Fruit fly (Drosophila melanogaster) whole organism, embryonic: ENCODE data around the gene CG33695.

Experiments used
- Antp ChIP-seq: fragments of 200-800 bp; sonication (Bioruptor generic); optimal IDR thresholded peaks from 3 replicates; lab custom pipeline; 2016; ENCODE audit warnings: missing biosample characterization, missing genetic modification characterization
- B-H1 ChIP-seq: fragments of 200-800 bp; sonication (Bioruptor generic); IDR thresholded peaks from 3 replicates; pipeline ENCODE4 v1.3.6; 2022; ENCODE audit warnings: missing biosample characterization, missing genetic modification characterization
- BtbVII ChIP-seq: fragments of 200-800 bp; sonication (Bioruptor generic); optimal IDR thresholded peaks from 3 replicates; lab custom pipeline; 2017; ENCODE audit warnings: missing biosample characterization, mild to moderate bottlenecking, missing genetic modification characterization
- CG10147 ChIP-seq: fragments of 200-800 bp; sonication (Bioruptor generic); optimal IDR thresholded peaks from 2 replicates; lab custom pipeline; 2019; ENCODE audit warnings: missing biosample characterization, mild to moderate bottlenecking, missing genetic modification characterization, moderate library complexity
- CG12236 ChIP-seq: fragments of 200-800 bp; sonication (Bioruptor generic); optimal IDR thresholded peaks from 2 replicates; lab custom pipeline; 2016; ENCODE audit warnings: missing biosample characterization, missing genetic modification characterization
- CG12744 ChIP-seq: fragments of 200-800 bp; sonication (Bioruptor generic); optimal IDR thresholded peaks from 2 replicates; lab custom pipeline; 2016; ENCODE audit warnings: missing biosample characterization, missing genetic modification characterization
- CG13424 ChIP-seq: fragments of 200-800 bp; sonication (Bioruptor generic); optimal IDR thresholded peaks from 2 replicates; lab custom pipeline; 2019; ENCODE audit warnings: missing biosample characterization, mild to moderate bottlenecking, missing genetic modification characterization, moderate library complexity
- CG17829 ChIP-seq: fragments of 200-800 bp; optimal IDR thresholded peaks from 2 replicates; lab custom pipeline; 2019; ENCODE audit warnings: missing biosample characterization, mild to moderate bottlenecking, missing genetic modification characterization, moderate library complexity
- CG18262 ChIP-seq: fragments of 200-800 bp; optimal IDR thresholded peaks from 3 replicates; lab custom pipeline; 2019; ENCODE audit warnings: missing biosample characterization, mild to moderate bottlenecking, missing genetic modification characterization, moderate library complexity
- CG1832 ChIP-seq: fragments of 200-800 bp; sonication (Bioruptor generic); optimal IDR thresholded peaks from 2 replicates; lab custom pipeline; 2017; ENCODE audit warnings: missing biosample characterization, mild to moderate bottlenecking, missing genetic modification characterization, inconsistent platforms
- CG31365 ChIP-seq: fragments of 200-800 bp; sonication (Bioruptor generic); optimal IDR thresholded peaks from 2 replicates; lab custom pipeline; 2018; ENCODE audit warnings: missing biosample characterization, mild to moderate bottlenecking, missing genetic modification characterization
- CG31441 ChIP-seq: fragments of 200-800 bp; sonication (Bioruptor generic); IDR thresholded peaks from 2 replicates; pipeline ENCODE4 v1.3.6; 2022; ENCODE audit warnings: missing biosample characterization, missing genetic modification characterization
- CG3281 ChIP-seq: fragments of 200-800 bp; sonication (Bioruptor generic); optimal IDR thresholded peaks from 3 replicates; lab custom pipeline; 2017; ENCODE audit warnings: missing biosample characterization, mild to moderate bottlenecking, missing genetic modification characterization
- CG3726 ChIP-seq: fragments of 200-800 bp; sonication (Bioruptor generic); IDR thresholded peaks from 3 replicates; pipeline ENCODE4, ENCODE4 v1.3.6; 2022; ENCODE audit warnings: missing biosample characterization, missing genetic modification characterization
- CG6683 ChIP-seq: fragments of 200-800 bp; sonication (Bioruptor generic); optimal IDR thresholded peaks from 2 replicates; lab custom pipeline; 2017; ENCODE audit warnings: missing biosample characterization, mild to moderate bottlenecking, missing genetic modification characterization, missing genetic modification reagents
- CG7271 ChIP-seq: fragments of 200-800 bp; sonication (Bioruptor generic); optimal IDR thresholded peaks from 2 replicates; lab custom pipeline; 2018; ENCODE audit warnings: missing biosample characterization, mild to moderate bottlenecking, missing genetic modification characterization, moderate library complexity
- CG7556 ChIP-seq: fragments of 200-800 bp; sonication (Bioruptor generic); optimal IDR thresholded peaks from 2 replicates; lab custom pipeline; 2017; ENCODE audit warnings: missing biosample characterization, mild to moderate bottlenecking, missing genetic modification characterization
- CG9797 ChIP-seq: fragments of 200-800 bp; sonication (Bioruptor generic); optimal IDR thresholded peaks from 3 replicates; lab custom pipeline; 2018; ENCODE audit warnings: missing biosample characterization, mild to moderate bottlenecking, missing genetic modification characterization
- D ChIP-seq, 2 experiments: fragments of 200-800 bp in 1 of 2; fragments of >200 bp in 1 of 2; sonication (Bioruptor generic) in 1 of 2; optimal IDR thresholded peaks; 2 replicates in 1 of 2; 3 replicates in 1 of 2; lab custom pipeline; 2017; ENCODE audit warnings: mild to moderate bottlenecking in 1 of 2, missing biosample characterization in 1 of 2, missing genetic modification characterization in 1 of 2, missing genetic modification reagents in 1 of 2
- Fer1 ChIP-seq: fragments of 200-800 bp; sonication (Bioruptor generic); optimal IDR thresholded peaks from 2 replicates; lab custom pipeline; 2017; ENCODE audit warnings: missing biosample characterization, mild to moderate bottlenecking, missing genetic modification characterization
- Meics ChIP-seq: fragments of 200-800 bp; sonication (Bioruptor generic); optimal IDR thresholded peaks from 2 replicates; lab custom pipeline; 2017; ENCODE audit warnings: missing biosample characterization, mild to moderate bottlenecking, missing genetic modification characterization
- Optix ChIP-seq: fragments of 200-800 bp; sonication (Bioruptor generic); IDR thresholded peaks from 3 replicates; pipeline ENCODE4 v1.3.6; 2022; ENCODE audit warnings: missing biosample characterization, missing genetic modification characterization
- Poxn ChIP-seq: fragments of 200-800 bp; sonication (Bioruptor generic); IDR thresholded peaks from 2 replicates; pipeline ENCODE4 v1.3.6; 2022; ENCODE audit warnings: missing biosample characterization, missing genetic modification characterization
- Sox102F ChIP-seq: fragments of 200-800 bp; sonication (Bioruptor generic); optimal IDR thresholded peaks from 2 replicates; lab custom pipeline; 2018; ENCODE audit warnings: missing biosample characterization, mild to moderate bottlenecking, missing genetic modification characterization, moderate library complexity
- abd-A ChIP-seq: fragments of 200-800 bp; sonication (Bioruptor generic); optimal IDR thresholded peaks from 3 replicates; lab custom pipeline; 2019; ENCODE audit warnings: missing biosample characterization, mild to moderate bottlenecking, missing genetic modification characterization, moderate library complexity
- az2 ChIP-seq: fragments of 200-800 bp; sonication (Bioruptor generic); optimal IDR thresholded peaks from 3 replicates; lab custom pipeline; 2016; ENCODE audit warnings: missing biosample characterization, missing genetic modification characterization
- bigmax ChIP-seq: fragments of 200-800 bp; sonication (Bioruptor generic); optimal IDR thresholded peaks from 2 replicates; lab custom pipeline; 2018; ENCODE audit warnings: missing biosample characterization, mild to moderate bottlenecking, missing genetic modification characterization
- caup ChIP-seq: fragments of 200-800 bp; sonication (Bioruptor generic); optimal IDR thresholded peaks from 3 replicates; lab custom pipeline; 2017; ENCODE audit warnings: missing biosample characterization, mild to moderate bottlenecking, missing genetic modification characterization, moderate library complexity; ENCODE audit not compliant: severe bottlenecking
- crc ChIP-seq: fragments of 200-800 bp; sonication (Bioruptor generic); optimal IDR thresholded peaks from 2 replicates; lab custom pipeline; 2016; ENCODE audit warnings: missing biosample characterization, missing genetic modification characterization
- da ChIP-seq: fragments of 200-800 bp; sonication (Bioruptor generic); optimal IDR thresholded peaks from 2 replicates; lab custom pipeline; 2016; ENCODE audit warnings: missing biosample characterization, missing genetic modification characterization
- fru ChIP-seq: fragments of >200 bp; optimal IDR thresholded peaks from 2 replicates; lab custom pipeline; 2017
- gfzf ChIP-seq: fragments of 200-800 bp; sonication (Bioruptor generic); optimal IDR thresholded peaks from 2 replicates; lab custom pipeline; 2016; ENCODE audit warnings: missing biosample characterization, mild to moderate bottlenecking, missing genetic modification characterization, moderate library complexity
- gsb-n ChIP-seq: fragments of 200-800 bp; sonication (Bioruptor generic); optimal IDR thresholded peaks from 3 replicates; lab custom pipeline; 2018; ENCODE audit warnings: missing biosample characterization, mild to moderate bottlenecking, missing genetic modification characterization
- jing ChIP-seq: fragments of 200-800 bp; sonication (Bioruptor generic); optimal IDR thresholded peaks from 2 replicates; lab custom pipeline; 2018; ENCODE audit warnings: missing biosample characterization, mild to moderate bottlenecking, missing genetic modification characterization
- kni ChIP-seq: fragments of 200-800 bp; sonication (Bioruptor generic); optimal IDR thresholded peaks from 3 replicates; lab custom pipeline; 2017; ENCODE audit warnings: mild to moderate bottlenecking, missing biosample characterization, missing genetic modification reagents, missing genetic modification characterization
- lbe ChIP-seq: fragments of 200-800 bp; sonication (Bioruptor generic); optimal IDR thresholded peaks from 2 replicates; lab custom pipeline; 2016; ENCODE audit warnings: missing biosample characterization, mild to moderate bottlenecking, missing genetic modification characterization
- oc ChIP-seq: fragments of 200-800 bp; sonication (Bioruptor generic); optimal IDR thresholded peaks from 2 replicates; lab custom pipeline; 2018; ENCODE audit warnings: missing biosample characterization, mild to moderate bottlenecking, missing genetic modification characterization, moderate library complexity
- pb ChIP-seq: fragments of 200-800 bp; sonication (Bioruptor generic); optimal IDR thresholded peaks from 3 replicates; lab custom pipeline; 2016; ENCODE audit warnings: missing biosample characterization, missing genetic modification characterization
- peb ChIP-seq: fragments of 200-800 bp; sonication (Bioruptor generic); IDR thresholded peaks from 2 replicates; pipeline ENCODE4 v1.3.6; 2022; ENCODE audit warnings: missing biosample characterization, missing genetic modification characterization
- prd ChIP-seq, 3 experiments: fragments of >200 bp in 2 of 3; fragments of 200-800 bp in 1 of 3; sonication (Bioruptor generic) in 1 of 3; optimal IDR thresholded peaks in 2 of 3; IDR thresholded peaks in 1 of 3; 2 replicates in 2 of 3; 3 replicates in 1 of 3; pipeline versions ENCODE4 v1.3.6 to Lab custom; 2017 to 2022; ENCODE audit warnings: missing biosample characterization in 1 of 3, missing genetic modification characterization in 1 of 3
- ranshi ChIP-seq: fragments of 200-800 bp; sonication (Bioruptor generic); IDR thresholded peaks from 2 replicates; pipeline ENCODE4 v1.3.6; 2022; ENCODE audit warnings: missing biosample characterization, missing genetic modification characterization
- sc ChIP-seq, 3 experiments: fragments of >200 bp in 2 of 3; fragments of 200-800 bp in 1 of 3; sonication (Bioruptor generic) in 1 of 3; optimal IDR thresholded peaks; 2 replicates in 2 of 3; 3 replicates in 1 of 3; lab custom pipeline; 2017; ENCODE audit warnings: mild to moderate bottlenecking in 1 of 3, missing biosample characterization in 1 of 3, missing genetic modification characterization in 1 of 3, missing genetic modification reagents in 1 of 3
- sna ChIP-seq: fragments of 200-800 bp; sonication (Bioruptor generic); IDR thresholded peaks from 2 replicates; pipeline ENCODE4 v1.3.6; 2022; ENCODE audit warnings: missing biosample characterization, missing genetic modification characterization; ENCODE audit not compliant: partially characterized antibody
- sob ChIP-seq: fragments of 200-800 bp; sonication (Bioruptor generic); IDR thresholded peaks from 2 replicates; pipeline ENCODE4 v1.3.6; 2022; ENCODE audit warnings: missing biosample characterization, missing genetic modification characterization
- stwl ChIP-seq: fragments of 200-800 bp; sonication (Bioruptor generic); optimal IDR thresholded peaks from 3 replicates; lab custom pipeline; 2018; ENCODE audit warnings: missing biosample characterization, mild to moderate bottlenecking, missing genetic modification characterization, moderate library complexity
- trem ChIP-seq: fragments of 200-800 bp; optimal IDR thresholded peaks from 3 replicates; lab custom pipeline; 2019; ENCODE audit warnings: missing biosample characterization, mild to moderate bottlenecking, missing genetic modification characterization, moderate library complexity
- vvl ChIP-seq: fragments of 200-800 bp; sonication (Bioruptor generic); IDR thresholded peaks from 2 replicates; pipeline ENCODE4 v1.3.6; 2022; ENCODE audit warnings: missing biosample characterization, missing genetic modification characterization
- z ChIP-seq: fragments of 200-800 bp; sonication (Bioruptor generic); IDR thresholded peaks from 3 replicates; pipeline ENCODE4 v1.3.6; 2022; ENCODE audit warnings: missing biosample characterization, missing genetic modification characterization
- zf30C ChIP-seq: fragments of 200-800 bp; sonication (Bioruptor generic); optimal IDR thresholded peaks from 3 replicates; lab custom pipeline; 2018; ENCODE audit warnings: missing biosample characterization, mild to moderate bottlenecking, missing genetic modification characterization

Gene CG33695

DNA sequence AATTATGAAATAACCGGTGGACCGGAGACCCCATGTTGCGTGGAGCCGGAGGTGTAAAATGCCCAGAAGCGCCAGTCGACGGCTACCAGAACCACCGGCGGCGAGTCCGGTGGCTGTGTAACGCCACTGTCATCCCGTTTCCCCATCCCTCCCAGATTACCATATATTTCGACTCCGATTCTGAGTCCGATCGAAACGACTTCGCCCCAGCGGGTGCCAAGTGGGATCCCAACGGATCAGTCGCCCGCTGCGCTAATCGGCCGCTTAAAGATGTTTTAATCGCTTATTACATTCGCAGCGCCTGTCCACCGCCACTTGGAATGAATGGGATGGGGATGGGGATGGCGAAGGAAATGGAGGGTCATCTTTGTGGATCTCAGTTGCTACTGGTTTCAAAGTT is 45.0 kb downstream of the CG33695 start:
- TF ChIP-seq fru (lab: Kevin White, UChicago) (no peak), CG18262 (tag; lab: Kevin White, UChicago) (no peak), B-H1 (no peak), gsb-n (peak; percentile 49), CG12744 (no peak), az2 (GFP tag; lab: Kevin White, UChicago) (no peak), CG17829 (tag; lab: Kevin White, UChicago) (no peak), CG3281 (GFP tag; lab: Kevin White, UChicago) (no peak), gfzf (GFP tag; lab: Kevin White, UChicago) (no peak), z (0 out of 3 replicates have a peak, but pooled peaks have one; percentile 24), CG6683 (no peak), prd (optimal IDR thresholded peaks at IDR 0.05; lab: Kevin White, UChicago) (no peak), prd (GFP tag; IDR thresholded peaks at IDR 0.05; lab: Robert Waterston, UW) (0 out of 3 replicates have a peak, but pooled peaks have one; percentile 14), zf30C (GFP tag; lab: Kevin White, UChicago) (no peak), abd-A (peak; percentile 55), CG10147 (no peak), lbe (GFP tag; lab: Kevin White, UChicago) (no peak), kni (GFP tag; lab: Kevin White, UChicago) (peak; percentile 1), oc (tag; lab: Kevin White, UChicago) (peak; percentile 60), CG31365 (no peak)

dm6 chr2L:11323917-11324316 is 46.1 kb downstream of the CG33695 start:
- peak; percentile 67; the same call in 1 of the 2 replicates for TF ChIP-seq ranshi (GFP tag; lab: Robert Waterston, UW)
- no peak for TF ChIP-seq Fer1 (GFP tag; lab: Kevin White, UChicago)
- peak; percentile 44 for TF ChIP-seq pb (GFP tag; lab: Kevin White, UChicago)
- TF ChIP-seq bigmax (GFP tag; lab: Kevin White, UChicago): no peak
- TF ChIP-seq stwl: peak; percentile 12
- TF ChIP-seq jing (GFP tag; lab: Kevin White, UChicago): peak; percentile 32
- peak; percentile 45 for TF ChIP-seq CG7556
- TF ChIP-seq sna: no peak
- peak; percentile 77 for TF ChIP-seq Sox102F (GFP tag; lab: Kevin White, UChicago)
- TF ChIP-seq Meics (GFP tag; lab: Kevin White, UChicago): peak; percentile 36
- peak; percentile 12 for TF ChIP-seq CG12236 (GFP tag; lab: Kevin White, UChicago)
- peak; percentile 36 for TF ChIP-seq Antp (GFP tag; lab: Kevin White, UChicago)
- TF ChIP-seq Optix (GFP tag; lab: Robert Waterston, UW): peak; percentile 39; the same call in 1 of the 3 replicates
- no peak for TF ChIP-seq CG1832 (GFP tag; lab: Kevin White, UChicago)
- peak; percentile 1 for TF ChIP-seq BtbVII (GFP tag; lab: Kevin White, UChicago)
- no peak for TF ChIP-seq Poxn
- TF ChIP-seq CG13424 (tag; lab: Kevin White, UChicago): peak; percentile 50
- TF ChIP-seq vvl (GFP tag; lab: Robert Waterston, UW): peak; percentile 88
- TF ChIP-seq caup: no peak
- TF ChIP-seq CG31441: peak; percentile 79
- 0 out of 3 replicates have a peak, but pooled peaks have one; percentile 58 for TF ChIP-seq CG3726
- TF ChIP-seq peb (GFP tag; lab: Robert Waterston, UW): peak; percentile 49; the same call in 1 of the 2 replicates
- no peak for TF ChIP-seq da
- no peak for TF ChIP-seq sc (optimal IDR thresholded peaks at IDR 0.05; lab: Kevin White, UChicago)
- peak; percentile 5 for TF ChIP-seq sc (GFP tag; optimal IDR thresholded peaks at IDR 0.05; lab: Kevin White, UChicago)
- TF ChIP-seq CG7271: no peak
- no peak for TF ChIP-seq CG9797
- no peak for TF ChIP-seq D (optimal IDR thresholded peaks at IDR 0.05; lab: Kevin White, UChicago)
- peak; percentile 60 for TF ChIP-seq D (GFP tag; optimal IDR thresholded peaks at IDR 0.05; lab: Kevin White, UChicago)
- TF ChIP-seq trem (tag; lab: Kevin White, UChicago): peak; percentile 52
- peak; percentile 62 for TF ChIP-seq sob
- TF ChIP-seq crc (GFP tag; lab: Kevin White, UChicago): peak; percentile 21
